Worm (Caenorhabditis elegans) whole organism, young adult: Measurements from ENCODE around the gene C14E2.6.

Experiments used
- B0035.1 ChIP-seq: sonication (generic microtip); optimal IDR thresholded peaks from 2 replicates; lab custom pipeline; 2016; ENCODE audit warnings: missing genetic modification characterization, mild to moderate bottlenecking, missing compliant biosample characterization, missing genotype, missing genetic modification reagents
- C06A6.2 ChIP-seq: fragments of 200-800 bp; sonication (Bioruptor generic); conservative IDR thresholded peaks from 2 replicates; pipeline ENCODE4 v1.3.6; 2022; ENCODE audit warnings: missing genetic modification characterization, missing compliant biosample characterization
- D2030.7 ChIP-seq: fragments of 200-800 bp; sonication (Bioruptor generic); IDR thresholded peaks from 2 replicates; pipeline ENCODE4 v1.3.6; 2022; ENCODE audit warnings: missing genetic modification reagents, missing genetic modification characterization, missing compliant biosample characterization
- F49E8.2 ChIP-seq: sonication (generic microtip); optimal IDR thresholded peaks from 3 replicates; lab custom pipeline; 2017; ENCODE audit warnings: missing genetic modification characterization, mild to moderate bottlenecking, missing compliant biosample characterization, antibody characterized with exemption, moderate library complexity; ENCODE audit not compliant: insufficient read depth
- F52B5.7 ChIP-seq: sonication (generic microtip); optimal IDR thresholded peaks from 2 replicates; lab custom pipeline; 2016; ENCODE audit warnings: mild to moderate bottlenecking, missing genetic modification characterization, missing compliant biosample characterization
- F57C9.4 ChIP-seq: sonication (generic microtip); optimal IDR thresholded peaks from 2 replicates; lab custom pipeline; 2017; ENCODE audit warnings: mild to moderate bottlenecking, missing genetic modification characterization, missing compliant biosample characterization
- T07F8.4 ChIP-seq: sonication (generic microtip); optimal IDR thresholded peaks from 2 replicates; lab custom pipeline; 2016; ENCODE audit warnings: mild to moderate bottlenecking, missing genetic modification characterization, moderate library complexity, missing compliant biosample characterization
- Y53G8AR.9 ChIP-seq: fragments of 200-800 bp; sonication (Bioruptor generic); conservative IDR thresholded peaks from 2 replicates; pipeline ENCODE4 v1.3.6; 2022; ENCODE audit warnings: missing genetic modification reagents, missing genetic modification characterization, missing compliant biosample characterization
- Y56A3A.18 ChIP-seq: fragments of 200-800 bp; sonication (Bioruptor generic); IDR thresholded peaks from 2 replicates; pipeline ENCODE4 v1.3.6; 2022; ENCODE audit warnings: missing genetic modification reagents, missing genetic modification characterization, missing compliant biosample characterization
- Y95B8A.8 ChIP-seq: fragments of 200-800 bp; sonication (Bioruptor generic); IDR thresholded peaks from 2 replicates; pipeline ENCODE4 v1.3.6; 2022; ENCODE audit warnings: missing genetic modification reagents, missing genetic modification characterization, missing compliant biosample characterization
- akir-1 ChIP-seq: fragments of 200-800 bp; sonication (Bioruptor generic); optimal IDR thresholded peaks from 2 replicates; lab custom pipeline; 2018; ENCODE audit warnings: mild to moderate bottlenecking, missing genetic modification characterization, moderate library complexity, missing compliant biosample characterization
- ama-1 ChIP-seq, 3 experiments: fragments of 150-350 bp in 1 of 3; sonication (generic microtip) in 2 of 3; optimal IDR thresholded peaks; 2 replicates each; lab custom pipeline; 2014 to 2018; ENCODE audit warnings: missing biosample characterization in 2 of 3, missing genetic modification characterization in 2 of 3, missing genetic modification reagents in 2 of 3
- athp-1 ChIP-seq: sonication (generic microtip); optimal IDR thresholded peaks from 2 replicates; lab custom pipeline; 2017; ENCODE audit warnings: mild to moderate bottlenecking, missing genetic modification characterization, missing compliant biosample characterization
- attf-5 ChIP-seq: fragments of 200-800 bp; sonication (Bioruptor generic); optimal IDR thresholded peaks from 2 replicates; lab custom pipeline; 2018; ENCODE audit warnings: mild to moderate bottlenecking, missing genetic modification characterization, missing compliant biosample characterization
- bed-1 ChIP-seq: fragments of 200-800 bp; sonication (Bioruptor generic); IDR thresholded peaks from 2 replicates; pipeline ENCODE4 v1.3.6; 2022; ENCODE audit warnings: missing genetic modification reagents, missing genetic modification characterization, missing compliant biosample characterization
- bed-2 ChIP-seq: fragments of 200-800 bp; sonication (Bioruptor generic); IDR thresholded peaks from 2 replicates; pipeline ENCODE4 v1.3.6; 2022; ENCODE audit warnings: missing genetic modification reagents, missing genetic modification characterization, missing compliant biosample characterization
- ceh-58 ChIP-seq: fragments of 200-800 bp; sonication (Bioruptor generic); IDR thresholded peaks from 2 replicates; pipeline ENCODE4 v1.3.6; 2022; ENCODE audit warnings: missing genetic modification characterization, missing compliant biosample characterization
- die-1 ChIP-seq: sonication (generic microtip); optimal IDR thresholded peaks from 2 replicates; lab custom pipeline; 2016; ENCODE audit warnings: missing genotype, mild to moderate bottlenecking, missing genetic modification characterization, missing compliant biosample characterization
- egl-18 ChIP-seq: fragments of 200-800 bp; sonication (Bioruptor generic); IDR thresholded peaks from 2 replicates; pipeline ENCODE4 v1.3.6; 2022; ENCODE audit warnings: missing genetic modification reagents, missing genetic modification characterization, missing compliant biosample characterization
- egrh-3 ChIP-seq: fragments of 200-800 bp; sonication (Bioruptor generic); IDR thresholded peaks from 2 replicates; pipeline ENCODE4 v1.3.6; 2022; ENCODE audit warnings: missing genetic modification reagents, missing genetic modification characterization, missing compliant biosample characterization
- ekl-4 ChIP-seq: fragments of 200-800 bp; sonication (Bioruptor generic); IDR thresholded peaks from 2 replicates; pipeline ENCODE4 v1.3.6; 2022; ENCODE audit warnings: missing genetic modification reagents, missing genetic modification characterization, missing compliant biosample characterization
- him-1 ChIP-seq: sonication (generic microtip); optimal IDR thresholded peaks from 2 replicates; lab custom pipeline; 2016; ENCODE audit warnings: missing genotype, missing genetic modification reagents, missing genetic modification characterization, missing compliant biosample characterization
- hmg-20 ChIP-seq: fragments of 200-800 bp; sonication (Bioruptor generic); IDR thresholded peaks from 2 replicates; pipeline ENCODE4 v1.3.6; 2022; ENCODE audit warnings: missing genetic modification reagents, missing genetic modification characterization, missing compliant biosample characterization
- hsf-1 ChIP-seq: fragments of 200-800 bp; sonication (Bioruptor generic); IDR thresholded peaks from 2 replicates; pipeline ENCODE4 v1.3.6; 2022; ENCODE audit warnings: missing genetic modification reagents, missing genetic modification characterization, missing compliant biosample characterization
- let-607 ChIP-seq, 2 experiments: fragments of 200-800 bp in 1 of 2; sonication (Bioruptor generic) in 1 of 2; sonication (generic microtip) in 1 of 2; optimal IDR thresholded peaks; 2 replicates each; lab custom pipeline; 2016 to 2018; ENCODE audit warnings: mild to moderate bottlenecking in 2 of 2, missing compliant biosample characterization in 2 of 2, missing genetic modification characterization in 2 of 2, moderate library complexity in 2 of 2, missing genotype in 1 of 2
- lin-26 ChIP-seq: fragments of 200-800 bp; sonication (Bioruptor generic); IDR thresholded peaks from 2 replicates; pipeline ENCODE4 v1.3.6; 2022; ENCODE audit warnings: missing genetic modification reagents, missing genetic modification characterization, missing compliant biosample characterization
- lin-40 ChIP-seq: sonication (generic microtip); optimal IDR thresholded peaks from 2 replicates; lab custom pipeline; 2016; ENCODE audit warnings: missing genetic modification characterization, mild to moderate bottlenecking, missing compliant biosample characterization, missing genotype, missing genetic modification reagents
- lin-54 ChIP-seq: fragments of 200-800 bp; sonication (Bioruptor generic); optimal IDR thresholded peaks from 2 replicates; lab custom pipeline; 2018; ENCODE audit warnings: mild to moderate bottlenecking, missing genetic modification characterization, missing compliant biosample characterization
- lir-1 ChIP-seq: fragments of 200-800 bp; sonication (Bioruptor generic); conservative IDR thresholded peaks from 2 replicates; pipeline ENCODE4 v1.3.6; 2022; ENCODE audit warnings: missing genetic modification reagents, missing genetic modification characterization, missing compliant biosample characterization
- lsl-1 ChIP-seq: fragments of 200-800 bp; sonication (Bioruptor generic); optimal IDR thresholded peaks from 2 replicates; lab custom pipeline; 2018; ENCODE audit warnings: mild to moderate bottlenecking, missing genetic modification characterization, moderate library complexity, missing compliant biosample characterization
- mcd-1 ChIP-seq: fragments of 200-800 bp; sonication (Bioruptor generic); IDR thresholded peaks from 2 replicates; pipeline ENCODE4 v1.3.6; 2022; ENCODE audit warnings: missing genetic modification reagents, missing genetic modification characterization, missing compliant biosample characterization
- mes-4 ChIP-seq: sonication (generic microtip); optimal IDR thresholded peaks from 2 replicates; lab custom pipeline; 2016; ENCODE audit warnings: missing genotype, missing genetic modification characterization, missing compliant biosample characterization
- nhr-90 ChIP-seq: sonication (generic microtip); optimal IDR thresholded peaks from 2 replicates; lab custom pipeline; 2016; ENCODE audit warnings: missing genotype, mild to moderate bottlenecking, missing genetic modification characterization, missing compliant biosample characterization
- pha-4 ChIP-seq: fragments of 150-350 bp; sonication (generic microtip); optimal IDR thresholded peaks from 2 replicates; lab custom pipeline; 2014; ENCODE audit warnings: missing biosample characterization, missing genetic modification reagents, missing genetic modification characterization
- rcor-1 ChIP-seq: fragments of 200-800 bp; sonication (Bioruptor generic); IDR thresholded peaks from 2 replicates; pipeline ENCODE4 v1.3.6; 2022; ENCODE audit warnings: missing genetic modification reagents, missing genetic modification characterization, missing compliant biosample characterization
- rec-8 ChIP-seq, 2 experiments: sonication (generic microtip); optimal IDR thresholded peaks; 2 replicates each; lab custom pipeline; 2016; ENCODE audit warnings: mild to moderate bottlenecking in 2 of 2, missing genetic modification characterization in 2 of 2, missing genetic modification reagents in 2 of 2, missing genotype in 2 of 2, missing biosample characterization in 1 of 2, missing compliant biosample characterization in 1 of 2, moderate library complexity in 1 of 2
- repo-1 ChIP-seq: sonication (generic microtip); optimal IDR thresholded peaks from 2 replicates; lab custom pipeline; 2017; ENCODE audit warnings: mild to moderate bottlenecking, missing genetic modification characterization, missing compliant biosample characterization
- snpc-1.3 ChIP-seq: sonication (generic microtip); optimal IDR thresholded peaks from 2 replicates; lab custom pipeline; 2017; ENCODE audit warnings: missing genetic modification characterization, mild to moderate bottlenecking, missing compliant biosample characterization, antibody characterized with exemption, moderate library complexity, missing genotype, missing genetic modification reagents; ENCODE audit not compliant: insufficient read depth
- snpc-3.4 ChIP-seq: sonication (generic microtip); optimal IDR thresholded peaks from 2 replicates; lab custom pipeline; 2017; ENCODE audit warnings: missing genetic modification characterization, mild to moderate bottlenecking, missing compliant biosample characterization, antibody characterized with exemption, moderate library complexity, missing genotype, missing genetic modification reagents
- somi-1 ChIP-seq: fragments of 200-800 bp; sonication (Bioruptor generic); optimal IDR thresholded peaks from 2 replicates; lab custom pipeline; 2018; ENCODE audit warnings: mild to moderate bottlenecking, missing genetic modification characterization, missing compliant biosample characterization
- tbp1 ChIP-seq: fragments of 200-800 bp; sonication (Bioruptor generic); optimal IDR thresholded peaks from 2 replicates; lab custom pipeline; 2018; ENCODE audit warnings: mild to moderate bottlenecking, missing genetic modification characterization, missing compliant biosample characterization
- tbx-9 ChIP-seq: sonication (generic microtip); optimal IDR thresholded peaks from 2 replicates; lab custom pipeline; 2016; ENCODE audit warnings: borderline replicate concordance, missing genetic modification characterization, inconsistent platforms, missing compliant biosample characterization
- tlf-1 ChIP-seq: fragments of 200-800 bp; sonication (Bioruptor generic); optimal IDR thresholded peaks from 2 replicates; lab custom pipeline; 2018; ENCODE audit warnings: mild to moderate bottlenecking, missing genetic modification characterization, missing compliant biosample characterization
- zfh-2 ChIP-seq: fragments of 200-800 bp; sonication (Bioruptor generic); conservative IDR thresholded peaks from 2 replicates; pipeline ENCODE4 v1.3.6; 2022; ENCODE audit warnings: missing genetic modification reagents, missing genetic modification characterization, missing compliant biosample characterization
- zim-3 ChIP-seq: sonication (generic microtip); optimal IDR thresholded peaks from 2 replicates; lab custom pipeline; 2017; ENCODE audit warnings: mild to moderate bottlenecking, missing genetic modification characterization, moderate library complexity, missing compliant biosample characterization
- ztf-22 ChIP-seq: fragments of 200-800 bp; sonication (Bioruptor generic); optimal IDR thresholded peaks from 2 replicates; lab custom pipeline; 2018; ENCODE audit warnings: mild to moderate bottlenecking, missing genetic modification characterization, moderate library complexity, missing compliant biosample characterization
- ztf-26 ChIP-seq: sonication (generic microtip); optimal IDR thresholded peaks from 2 replicates; lab custom pipeline; 2017; ENCODE audit warnings: missing genetic modification characterization, missing compliant biosample characterization

The C14E2.6 gene

ce11 chrX:1858616-1859015, 28.8 kb upstream of the C14E2.6 start (continued):
- TF ChIP-seq tbx-9 (tag; lab: Kevin White, UChicago): peak; percentile 9
- no peak for TF ChIP-seq pha-4 (tag; lab: Kevin White, UChicago)
- peak; percentile 60 for TF ChIP-seq mcd-1 (GFP tag; lab: Robert Waterston, UW)
- peak; percentile 43 for TF ChIP-seq mes-4 (tag; lab: Kevin White, UChicago)
- peak; percentile 84 for TF ChIP-seq rcor-1 (GFP tag; lab: Robert Waterston, UW)
- peak; percentile 24 for TF ChIP-seq snpc-1.3 (tag; lab: Kevin White, UChicago)
- no peak for TF ChIP-seq repo-1
- TF ChIP-seq C06A6.2 (GFP tag; lab: Robert Waterston, UW): no peak; the same call in 1 of the 2 replicates
- TF ChIP-seq bed-2 (GFP tag; lab: Robert Waterston, UW): no peak
- no peak for TF ChIP-seq F49E8.2 (tag; lab: Kevin White, UChicago)
- peak; percentile 82 for TF ChIP-seq zfh-2 (GFP tag; lab: Robert Waterston, UW)
- TF ChIP-seq Y53G8AR.9 (GFP tag; lab: Robert Waterston, UW): 0 out of 2 replicates have a peak, but pooled peaks have one; percentile 42
- no peak for TF ChIP-seq ztf-22 (GFP tag; lab: Kevin White, UChicago)
- peak; percentile 74 for TF ChIP-seq him-1 (tag; lab: Kevin White, UChicago)
- peak; percentile 1 for TF ChIP-seq tlf-1 (GFP tag; lab: Kevin White, UChicago)
- no peak for TF ChIP-seq F57C9.4
- no peak for TF ChIP-seq akir-1 (GFP tag; lab: Kevin White, UChicago)
- peak; percentile 41 for TF ChIP-seq lin-54 (GFP tag; lab: Kevin White, UChicago)
- TF ChIP-seq ztf-26 (tag; lab: Kevin White, UChicago): peak; percentile 48
- peak; percentile 41; the same call in 1 of the 2 replicates for TF ChIP-seq lir-1
- TF ChIP-seq lsl-1 (GFP tag; lab: Kevin White, UChicago): no peak
- TF ChIP-seq Y56A3A.18 (GFP tag; lab: Robert Waterston, UW): peak; percentile 63; the same call in 1 of the 2 replicates
- peak; percentile 49 for TF ChIP-seq ekl-4 (GFP tag; lab: Robert Waterston, UW)
- peak; percentile 75 for TF ChIP-seq die-1 (tag; lab: Kevin White, UChicago)
- TF ChIP-seq lin-40 (tag; lab: Kevin White, UChicago): no peak
- TF ChIP-seq attf-5 (GFP tag; lab: Kevin White, UChicago): peak; percentile 43
- no peak for TF ChIP-seq zim-3 (tag; lab: Kevin White, UChicago)
- TF ChIP-seq D2030.7 (GFP tag; lab: Robert Waterston, UW): peak; percentile 67; the same call in 1 of the 2 replicates
- no peak for TF ChIP-seq hmg-20 (GFP tag; lab: Robert Waterston, UW)
- no peak for TF ChIP-seq egl-18 (GFP tag; lab: Robert Waterston, UW)
- TF ChIP-seq ceh-58 (GFP tag; lab: Robert Waterston, UW): 0 out of 2 replicates have a peak, but pooled peaks have one; percentile 63
- TF ChIP-seq T07F8.4 (tag; lab: Kevin White, UChicago): peak; percentile 60
- TF ChIP-seq athp-1 (tag; lab: Kevin White, UChicago): no peak
- TF ChIP-seq nhr-90 (tag; lab: Kevin White, UChicago): peak; percentile 81
- peak; percentile 44; the same call in 1 of the 2 replicates for TF ChIP-seq hsf-1 (GFP tag; lab: Robert Waterston, UW)
- no peak for TF ChIP-seq Y95B8A.8
- TF ChIP-seq rec-8 (tag; optimal IDR thresholded peaks at IDR 0.05; lab: Kevin White, UChicago): peak in 1 of 2 experiments; percentile 8
- TF ChIP-seq bed-1: no peak
- TF ChIP-seq snpc-3.4: peak; percentile 27
- no peak for TF ChIP-seq ama-1 (optimal IDR thresholded peaks at IDR 0.05; lab: Kevin White, UChicago)
- peak in 1 of 2 experiments; percentile 82 for TF ChIP-seq ama-1 (GFP tag; optimal IDR thresholded peaks at IDR 0.05; lab: Kevin White, UChicago)
- TF ChIP-seq lin-26 (GFP tag; lab: Robert Waterston, UW): peak; percentile 82; the same call in 1 of the 2 replicates
- peak; percentile 32 for TF ChIP-seq F52B5.7 (tag; lab: Kevin White, UChicago)
- no peak for TF ChIP-seq somi-1 (GFP tag; lab: Kevin White, UChicago)
- TF ChIP-seq B0035.1 (tag; lab: Kevin White, UChicago): peak; percentile 5
- peak; percentile 95 for TF ChIP-seq tbp1 (GFP tag; lab: Kevin White, UChicago)
- TF ChIP-seq let-607 (tag; optimal IDR thresholded peaks at IDR 0.05; lab: Kevin White, UChicago): peak in 1 of 2 experiments; percentile 50
- peak; percentile 69 for TF ChIP-seq egrh-3 (GFP tag; lab: Robert Waterston, UW)
